Fruit fly (Drosophila melanogaster): Measurements from ENCODE around the gene CG7668.

DNA sequence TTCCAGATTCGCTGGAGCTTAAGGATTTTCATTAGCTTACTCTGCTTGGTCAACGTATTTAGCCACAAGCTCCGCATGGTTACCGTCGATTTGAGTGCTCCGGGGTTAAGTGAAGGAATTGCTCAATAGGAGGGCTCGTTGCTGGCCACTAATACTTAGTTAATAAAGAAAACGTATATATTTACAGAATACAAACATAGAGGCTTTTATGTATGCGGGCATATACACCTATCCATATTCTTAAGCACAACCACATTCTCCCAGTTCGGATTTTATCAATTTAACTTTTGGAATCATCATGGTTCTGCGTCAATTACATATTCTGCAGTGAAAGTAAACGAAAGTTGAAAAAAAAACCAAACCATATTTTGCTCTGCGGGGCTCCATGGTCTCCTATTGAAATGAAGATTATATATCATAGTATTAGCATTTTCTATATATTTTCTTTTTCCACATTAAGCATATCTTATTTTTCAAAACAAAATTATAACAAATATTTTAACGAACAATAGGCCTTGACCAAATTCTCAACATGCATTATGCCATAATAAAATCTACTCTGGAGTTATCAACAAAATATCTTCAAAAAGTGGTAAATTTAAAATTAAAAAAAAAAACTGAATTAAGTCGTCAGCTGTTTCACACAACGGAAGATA, 2.3 kb upstream of the CG7668 start, which contains the start of the genes Tom20 and Gabat:
- TF ChIP-seq Myc (optimal IDR thresholded peaks at IDR 0.05) (no peak), h (optimal IDR thresholded peaks at IDR 0.05) (no peak), insv (optimal IDR thresholded peaks at IDR 0.05) (no peak)

Measured in Kc167 (cell line).